Fruit fly (Drosophila melanogaster) whole organism, embryonic: ENCODE results near the gene yellow-e.

Source experiments
- Asciz ChIP-seq: fragments of 200-800 bp; sonication (Bioruptor generic); optimal IDR thresholded peaks from 2 replicates; lab custom pipeline; 2017; ENCODE audit warnings: missing biosample characterization, mild to moderate bottlenecking, missing genetic modification characterization, missing genetic modification reagents
- BtbVII ChIP-seq: fragments of 200-800 bp; sonication (Bioruptor generic); optimal IDR thresholded peaks from 3 replicates; lab custom pipeline; 2017; ENCODE audit warnings: missing biosample characterization, mild to moderate bottlenecking, missing genetic modification characterization
- CG10654 ChIP-seq: fragments of 200-800 bp; sonication (Bioruptor generic); optimal IDR thresholded peaks from 2 replicates; lab custom pipeline; 2016; ENCODE audit warnings: missing biosample characterization, missing genetic modification characterization
- CG11093 ChIP-seq: fragments of 200-800 bp; sonication (Bioruptor generic); IDR thresholded peaks from 3 replicates; pipeline ENCODE4 v1.3.6; 2022; ENCODE audit warnings: missing biosample characterization, missing genetic modification characterization
- CG11695 ChIP-seq: fragments of 200-800 bp; sonication (Bioruptor generic); IDR thresholded peaks from 3 replicates; pipeline ENCODE4 v1.3.6; 2022; ENCODE audit warnings: missing biosample characterization, missing genetic modification characterization
- CG1233 ChIP-seq: fragments of 200-800 bp; sonication (Bioruptor generic); optimal IDR thresholded peaks from 4 replicates; lab custom pipeline; 2018; ENCODE audit warnings: missing biosample characterization, mild to moderate bottlenecking, missing genetic modification characterization
- CG12391 ChIP-seq: fragments of 200-800 bp; sonication (Bioruptor generic); optimal IDR thresholded peaks from 3 replicates; lab custom pipeline; 2018; ENCODE audit warnings: missing biosample characterization, mild to moderate bottlenecking, missing genetic modification characterization, moderate library complexity
- CG14710 ChIP-seq: fragments of 200-800 bp; sonication (Bioruptor generic); optimal IDR thresholded peaks from 3 replicates; lab custom pipeline; 2019; ENCODE audit warnings: missing biosample characterization, mild to moderate bottlenecking, missing genetic modification characterization, moderate library complexity
- CG15011 ChIP-seq: fragments of 200-800 bp; sonication (Bioruptor generic); optimal IDR thresholded peaks from 3 replicates; lab custom pipeline; 2018; ENCODE audit warnings: missing biosample characterization, mild to moderate bottlenecking, missing genetic modification characterization
- CG15269 ChIP-seq: fragments of 200-800 bp; sonication (Bioruptor generic); optimal IDR thresholded peaks from 2 replicates; lab custom pipeline; 2018; ENCODE audit warnings: missing biosample characterization, mild to moderate bottlenecking, missing genetic modification characterization, moderate library complexity
- CG1792 ChIP-seq: fragments of 200-800 bp; sonication (Bioruptor generic); optimal IDR thresholded peaks from 2 replicates; lab custom pipeline; 2016; ENCODE audit warnings: missing biosample characterization, missing genetic modification characterization
- CG33557 ChIP-seq: fragments of 200-800 bp; sonication (Bioruptor generic); optimal IDR thresholded peaks from 2 replicates; lab custom pipeline; 2019; ENCODE audit warnings: missing biosample characterization, mild to moderate bottlenecking, missing genetic modification characterization, moderate library complexity
- CG3407 ChIP-seq: fragments of 200-800 bp; sonication (Bioruptor generic); optimal IDR thresholded peaks from 2 replicates; lab custom pipeline; 2018; ENCODE audit warnings: missing biosample characterization, mild to moderate bottlenecking, missing genetic modification characterization
- CG4282 ChIP-seq: fragments of 200-800 bp; sonication (Bioruptor generic); optimal IDR thresholded peaks from 2 replicates; lab custom pipeline; 2016; ENCODE audit warnings: missing biosample characterization, missing genetic modification characterization
- CG4404 ChIP-seq: fragments of 200-800 bp; sonication (Bioruptor generic); IDR thresholded peaks from 2 replicates; pipeline ENCODE4 v1.3.6; 2022; ENCODE audit warnings: missing biosample characterization, missing genetic modification characterization
- E2f1 ChIP-seq: fragments of 200-800 bp; sonication (Bioruptor generic); IDR thresholded peaks from 2 replicates; pipeline ENCODE4 v1.3.6; 2022; ENCODE audit warnings: missing biosample characterization, missing genetic modification characterization
- HLH3B ChIP-seq: fragments of 200-800 bp; sonication (Bioruptor generic); IDR thresholded peaks from 2 replicates; pipeline ENCODE4 v1.3.6; 2022; ENCODE audit warnings: missing biosample characterization, missing genetic modification characterization
- HLH4C ChIP-seq: fragments of 200-800 bp; sonication (Bioruptor generic); IDR thresholded peaks from 3 replicates; pipeline ENCODE4 v1.3.6; 2022; ENCODE audit warnings: missing biosample characterization, missing genetic modification characterization; ENCODE audit not compliant: partially characterized antibody
- Hr51 ChIP-seq, 2 experiments: fragments of 200-800 bp; sonication (Bioruptor generic); optimal IDR thresholded peaks; 2 replicates in 1 of 2; 3 replicates in 1 of 2; lab custom pipeline; 2016 to 2018; ENCODE audit warnings: missing biosample characterization in 2 of 2, missing genetic modification characterization in 2 of 2, mild to moderate bottlenecking in 1 of 2, moderate library complexity in 1 of 2
- Nf-YA ChIP-seq: fragments of 200-800 bp; sonication (Bioruptor generic); IDR thresholded peaks from 2 replicates; pipeline ENCODE4 v1.3.6; 2022; ENCODE audit warnings: missing biosample characterization, missing genetic modification characterization
- Nf-YC ChIP-seq: fragments of 200-800 bp; optimal IDR thresholded peaks from 3 replicates; lab custom pipeline; 2019; ENCODE audit warnings: missing biosample characterization, mild to moderate bottlenecking, missing genetic modification characterization, moderate library complexity
- Opbp ChIP-seq: fragments of 200-800 bp; sonication (Bioruptor generic); IDR thresholded peaks from 3 replicates; pipeline ENCODE4 v1.3.6; 2022; ENCODE audit warnings: missing biosample characterization, missing genetic modification characterization; ENCODE audit not compliant: partially characterized antibody
- Sox100B ChIP-seq: fragments of 200-800 bp; sonication (Bioruptor generic); optimal IDR thresholded peaks from 3 replicates; lab custom pipeline; 2018; ENCODE audit warnings: missing biosample characterization, mild to moderate bottlenecking, missing genetic modification characterization
- Usf ChIP-seq: fragments of 200-800 bp; sonication (Bioruptor generic); optimal IDR thresholded peaks from 2 replicates; lab custom pipeline; 2017; ENCODE audit warnings: missing genotype, missing biosample characterization, missing genetic modification characterization
- abd-A ChIP-seq: fragments of 200-800 bp; sonication (Bioruptor generic); optimal IDR thresholded peaks from 3 replicates; lab custom pipeline; 2019; ENCODE audit warnings: missing biosample characterization, mild to moderate bottlenecking, missing genetic modification characterization, moderate library complexity
- bbx ChIP-seq: fragments of 200-800 bp; sonication (Bioruptor generic); IDR thresholded peaks from 2 replicates; pipeline ENCODE4 v1.3.6; 2022; ENCODE audit warnings: missing biosample characterization, missing genetic modification characterization; ENCODE audit not compliant: partially characterized antibody
- btn ChIP-seq: fragments of 200-800 bp; sonication (Bioruptor generic); optimal IDR thresholded peaks from 2 replicates; lab custom pipeline; 2016; ENCODE audit warnings: missing biosample characterization, missing genetic modification characterization
- caup ChIP-seq: fragments of 200-800 bp; sonication (Bioruptor generic); optimal IDR thresholded peaks from 3 replicates; lab custom pipeline; 2017; ENCODE audit warnings: missing biosample characterization, mild to moderate bottlenecking, missing genetic modification characterization, moderate library complexity; ENCODE audit not compliant: severe bottlenecking
- corto ChIP-seq: fragments of 200-800 bp; sonication (Bioruptor generic); optimal IDR thresholded peaks from 2 replicates; lab custom pipeline; 2016; ENCODE audit warnings: missing biosample characterization, mild to moderate bottlenecking, missing genetic modification characterization, moderate library complexity
- cwo ChIP-seq: fragments of 200-800 bp; sonication (Bioruptor generic); optimal IDR thresholded peaks from 3 replicates; lab custom pipeline; 2017; ENCODE audit warnings: missing biosample characterization, missing genetic modification characterization, mild to moderate bottlenecking, moderate library complexity, missing genetic modification reagents
- danr ChIP-seq: fragments of 200-800 bp; sonication (Bioruptor generic); IDR thresholded peaks from 2 replicates; pipeline ENCODE4 v1.3.6; 2022; ENCODE audit warnings: missing biosample characterization, missing genetic modification characterization
- dmrt11E ChIP-seq: fragments of 200-800 bp; sonication (Bioruptor generic); optimal IDR thresholded peaks from 3 replicates; lab custom pipeline; 2018; ENCODE audit warnings: missing biosample characterization, mild to moderate bottlenecking, missing genetic modification characterization, moderate library complexity
- dpn ChIP-seq, 2 experiments: fragments of 200-800 bp; sonication (Bioruptor generic); optimal IDR thresholded peaks; 3 replicates each; lab custom pipeline; 2016; ENCODE audit warnings: missing biosample characterization in 2 of 2, missing genetic modification characterization in 2 of 2
- fd96Cb ChIP-seq: fragments of 200-800 bp; sonication (Bioruptor generic); optimal IDR thresholded peaks from 2 replicates; lab custom pipeline; 2018; ENCODE audit warnings: missing biosample characterization, mild to moderate bottlenecking, missing genetic modification characterization, moderate library complexity
- gcm ChIP-seq: fragments of 200-800 bp; sonication (Bioruptor generic); optimal IDR thresholded peaks from 2 replicates; lab custom pipeline; 2019; ENCODE audit warnings: missing biosample characterization, mild to moderate bottlenecking, missing genetic modification characterization, moderate library complexity
- grau ChIP-seq: fragments of 200-800 bp; optimal IDR thresholded peaks from 3 replicates; lab custom pipeline; 2019; ENCODE audit warnings: missing biosample characterization, mild to moderate bottlenecking, missing genetic modification characterization, moderate library complexity
- hbn ChIP-seq: fragments of 200-800 bp; sonication (Bioruptor generic); IDR thresholded peaks from 2 replicates; pipeline ENCODE4 v1.3.6; 2022; ENCODE audit warnings: missing biosample characterization, missing genetic modification characterization; ENCODE audit not compliant: partially characterized antibody
- kah ChIP-seq: fragments of 200-800 bp; sonication (Bioruptor generic); optimal IDR thresholded peaks from 2 replicates; lab custom pipeline; 2018; ENCODE audit warnings: missing biosample characterization, mild to moderate bottlenecking, missing genetic modification characterization
- lola ChIP-seq, 3 experiments: fragments of >200 bp in 2 of 3; fragments of 200-800 bp in 1 of 3; sonication (Bioruptor generic) in 1 of 3; optimal IDR thresholded peaks; 2 replicates each; lab custom pipeline; 2017 to 2019; ENCODE audit warnings: missing biosample characterization in 3 of 3, missing genetic modification characterization in 3 of 3, mild to moderate bottlenecking in 1 of 3, moderate library complexity in 1 of 3
- prd ChIP-seq, 3 experiments: fragments of >200 bp in 2 of 3; fragments of 200-800 bp in 1 of 3; sonication (Bioruptor generic) in 1 of 3; optimal IDR thresholded peaks in 2 of 3; IDR thresholded peaks in 1 of 3; 2 replicates in 2 of 3; 3 replicates in 1 of 3; pipeline versions ENCODE4 v1.3.6 to Lab custom; 2017 to 2022; ENCODE audit warnings: missing biosample characterization in 1 of 3, missing genetic modification characterization in 1 of 3
- sqz ChIP-seq: fragments of 200-800 bp; sonication (Bioruptor generic); optimal IDR thresholded peaks from 3 replicates; lab custom pipeline; 2018; ENCODE audit warnings: missing biosample characterization, mild to moderate bottlenecking, missing genetic modification characterization
- stc ChIP-seq: fragments of 200-800 bp; sonication (Bioruptor generic); IDR thresholded peaks from 2 replicates; pipeline ENCODE4 v1.3.6; 2022; ENCODE audit warnings: missing biosample characterization, missing genetic modification characterization
- tin ChIP-seq: fragments of 200-800 bp; sonication (Bioruptor generic); optimal IDR thresholded peaks from 3 replicates; lab custom pipeline; 2016; ENCODE audit warnings: missing biosample characterization, missing genetic modification characterization
- trh ChIP-seq: fragments of 200-800 bp; sonication (Bioruptor generic); optimal IDR thresholded peaks from 2 replicates; lab custom pipeline; 2016; ENCODE audit warnings: missing biosample characterization, missing genetic modification characterization
- vnd ChIP-seq: fragments of 200-800 bp; sonication (Bioruptor generic); IDR thresholded peaks from 3 replicates; pipeline ENCODE4 v1.3.6; 2022; ENCODE audit warnings: missing biosample characterization, missing genetic modification characterization; ENCODE audit not compliant: partially characterized antibody
- vvl ChIP-seq: fragments of 200-800 bp; sonication (Bioruptor generic); IDR thresholded peaks from 2 replicates; pipeline ENCODE4 v1.3.6; 2022; ENCODE audit warnings: missing biosample characterization, missing genetic modification characterization
- zf30C ChIP-seq: fragments of 200-800 bp; sonication (Bioruptor generic); optimal IDR thresholded peaks from 3 replicates; lab custom pipeline; 2018; ENCODE audit warnings: missing biosample characterization, mild to moderate bottlenecking, missing genetic modification characterization

yellow-e gene

dm6 chr3R:13425470-13426033 lies 10.5 kb upstream of the yellow-e start, which contains the start of gene Act87E (continued):
- peak; percentile 58 for TF ChIP-seq tin (GFP tag; lab: Kevin White, UChicago)
- TF ChIP-seq Usf (GFP tag; lab: Kevin White, UChicago) = peak; percentile 26
- TF ChIP-seq CG14710 (tag; lab: Kevin White, UChicago) = peak; percentile 84
- no peak for TF ChIP-seq hbn (GFP tag; lab: Robert Waterston, UW)
- peak; percentile 82 for TF ChIP-seq grau (tag; lab: Kevin White, UChicago)
- peak; percentile 50 for TF ChIP-seq sqz (GFP tag; lab: Kevin White, UChicago)
- TF ChIP-seq CG11695 (GFP tag; lab: Robert Waterston, UW) = peak; percentile 41; the same call in 1 of the 3 replicates
- TF ChIP-seq Opbp (GFP tag; lab: Robert Waterston, UW) = no peak
- TF ChIP-seq zf30C (GFP tag; lab: Kevin White, UChicago) = peak; percentile 80
- peak; percentile 33 for TF ChIP-seq kah (GFP tag; lab: Kevin White, UChicago)
- TF ChIP-seq bbx = no peak; the same call in 1 of the 2 replicates
- TF ChIP-seq vvl (GFP tag; lab: Robert Waterston, UW) = 0 out of 2 replicates have a peak, but pooled peaks have one; percentile 15
- TF ChIP-seq HLH3B = 0 out of 2 replicates have a peak, but pooled peaks have one; percentile 23
- TF ChIP-seq cwo (GFP tag; lab: Kevin White, UChicago) = peak; percentile 39
- TF ChIP-seq Hr51 (GFP tag; optimal IDR thresholded peaks at IDR 0.05; lab: Kevin White, UChicago) = peak in 1 of 2 experiments; percentile 81
- TF ChIP-seq CG33557 (GFP tag; lab: Kevin White, UChicago) = peak; percentile 69
- TF ChIP-seq CG4282 (GFP tag; lab: Kevin White, UChicago) = no peak
- TF ChIP-seq corto (GFP tag; lab: Kevin White, UChicago) = no peak
- 0 out of 2 replicates have a peak, but pooled peaks have one; percentile 49 for TF ChIP-seq danr (GFP tag; lab: Robert Waterston, UW)
- TF ChIP-seq caup (GFP tag; lab: Kevin White, UChicago) = no peak
- TF ChIP-seq Asciz = peak; percentile 60
- TF ChIP-seq lola (GFP tag; optimal IDR thresholded peaks at IDR 0.05; lab: Kevin White, UChicago) = peak in 1 of 3 experiments; percentile 87
- TF ChIP-seq CG1792 (GFP tag; lab: Kevin White, UChicago) = no peak
- no peak for TF ChIP-seq Nf-YC (tag; lab: Kevin White, UChicago)
- peak in 1 of 2 experiments; percentile 41 for TF ChIP-seq dpn (GFP tag; optimal IDR thresholded peaks at IDR 0.05; lab: Kevin White, UChicago)
- TF ChIP-seq CG15269 = peak; percentile 69
- TF ChIP-seq CG12391 (tag; lab: Kevin White, UChicago) = peak; percentile 76
- no peak for TF ChIP-seq abd-A (tag; lab: Kevin White, UChicago)
- TF ChIP-seq Sox100B (GFP tag; lab: Kevin White, UChicago) = peak; percentile 85
- peak; percentile 54 for TF ChIP-seq CG3407 (GFP tag; lab: Kevin White, UChicago)
- TF ChIP-seq CG10654 = peak; percentile 14
- TF ChIP-seq BtbVII (GFP tag; lab: Kevin White, UChicago) = peak; percentile 36
- TF ChIP-seq fd96Cb = peak; percentile 75
- TF ChIP-seq Nf-YA = 0 out of 2 replicates have a peak, but pooled peaks have one; percentile 5
- 0 out of 3 replicates have a peak, but pooled peaks have one; percentile 29 for TF ChIP-seq CG11093 (GFP tag; lab: Robert Waterston, UW)
- TF ChIP-seq dmrt11E (tag; lab: Kevin White, UChicago) = peak; percentile 84
- TF ChIP-seq HLH4C (GFP tag; lab: Robert Waterston, UW) = no peak
- TF ChIP-seq CG1233 (GFP tag; lab: Kevin White, UChicago) = peak; percentile 9
- TF ChIP-seq trh = no peak
- peak; percentile 59 for TF ChIP-seq CG4404 (GFP tag; lab: Robert Waterston, UW)
- no peak for TF ChIP-seq prd (optimal IDR thresholded peaks at IDR 0.05; lab: Kevin White, UChicago)
- TF ChIP-seq prd (GFP tag; IDR thresholded peaks at IDR 0.05; lab: Robert Waterston, UW) = peak; percentile 49; the same call in 1 of the 3 replicates
- TF ChIP-seq btn (GFP tag; lab: Kevin White, UChicago) = no peak
- peak; percentile 9 for TF ChIP-seq CG15011 (GFP tag; lab: Kevin White, UChicago)
- no peak for TF ChIP-seq vnd (GFP tag; lab: Robert Waterston, UW)
- TF ChIP-seq E2f1 (GFP tag; lab: Robert Waterston, UW) = peak; percentile 35; the same call in 1 of the 2 replicates
- TF ChIP-seq gcm (GFP tag; lab: Kevin White, UChicago) = peak; percentile 60
- peak; percentile 58 for TF ChIP-seq stc
